Fruit fly (Drosophila melanogaster) whole organism, embryonic: ENCODE data around the gene Arc42.
A peak's percentile ranks its signal among the peaks of the same experiment; 100 is the strongest.

Experiments used
- Abd-B ChIP-seq: fragments of 200-800 bp; sonication (Bioruptor generic); optimal IDR thresholded peaks from 2 replicates; lab custom pipeline; 2018; ENCODE audit warnings: missing biosample characterization, mild to moderate bottlenecking, missing genetic modification characterization, moderate library complexity
- Awh ChIP-seq: fragments of 200-800 bp; sonication (Bioruptor generic); IDR thresholded peaks from 2 replicates; pipeline ENCODE4, ENCODE4 v1.3.6; 2022; ENCODE audit warnings: missing biosample characterization, missing genetic modification characterization
- CG1024 ChIP-seq: fragments of 200-800 bp; sonication (Bioruptor generic); IDR thresholded peaks from 2 replicates; pipeline ENCODE4 v1.3.6; 2022; ENCODE audit warnings: missing biosample characterization, missing genetic modification characterization
- CG11398 ChIP-seq: fragments of 200-800 bp; sonication (Bioruptor generic); optimal IDR thresholded peaks from 2 replicates; lab custom pipeline; 2016; ENCODE audit warnings: missing biosample characterization, missing genetic modification characterization
- CG11504 ChIP-seq: fragments of 200-800 bp; sonication (Bioruptor generic); optimal IDR thresholded peaks from 3 replicates; lab custom pipeline; 2019; ENCODE audit warnings: missing biosample characterization, mild to moderate bottlenecking, missing genetic modification characterization, moderate library complexity
- CG15479 ChIP-seq: fragments of 200-800 bp; sonication (Bioruptor generic); optimal IDR thresholded peaks from 3 replicates; lab custom pipeline; 2019; ENCODE audit warnings: missing biosample characterization, mild to moderate bottlenecking, missing genetic modification characterization, moderate library complexity
- CG17361 ChIP-seq: fragments of 200-800 bp; sonication (Bioruptor generic); IDR thresholded peaks from 3 replicates; pipeline ENCODE4 v1.3.6; 2022; ENCODE audit warnings: missing biosample characterization, missing genetic modification characterization
- CG18262 ChIP-seq: fragments of 200-800 bp; optimal IDR thresholded peaks from 3 replicates; lab custom pipeline; 2019; ENCODE audit warnings: missing biosample characterization, mild to moderate bottlenecking, missing genetic modification characterization, moderate library complexity
- CG2116 ChIP-seq: fragments of 200-800 bp; sonication (Bioruptor generic); optimal IDR thresholded peaks from 3 replicates; lab custom pipeline; 2018; ENCODE audit warnings: missing biosample characterization, mild to moderate bottlenecking, missing genetic modification characterization
- CG2129 ChIP-seq: fragments of 200-800 bp; sonication (Bioruptor generic); IDR thresholded peaks from 2 replicates; pipeline ENCODE4 v1.3.6; 2022; ENCODE audit warnings: missing biosample characterization, missing genetic modification characterization; ENCODE audit not compliant: partially characterized antibody
- CG4360 ChIP-seq: fragments of 200-800 bp; sonication (Bioruptor generic); IDR thresholded peaks from 2 replicates; pipeline ENCODE4 v1.3.6; 2022; ENCODE audit warnings: missing biosample characterization, missing genetic modification characterization
- CG4617 ChIP-seq: fragments of 200-800 bp; sonication (Bioruptor generic); optimal IDR thresholded peaks from 3 replicates; lab custom pipeline; 2016; ENCODE audit warnings: missing biosample characterization, missing genetic modification characterization, borderline replicate concordance
- CG7556 ChIP-seq: fragments of 200-800 bp; sonication (Bioruptor generic); optimal IDR thresholded peaks from 2 replicates; lab custom pipeline; 2017; ENCODE audit warnings: missing biosample characterization, mild to moderate bottlenecking, missing genetic modification characterization
- CG8924 ChIP-seq: fragments of 200-800 bp; optimal IDR thresholded peaks from 3 replicates; lab custom pipeline; 2019; ENCODE audit warnings: missing biosample characterization, mild to moderate bottlenecking, missing genetic modification characterization, moderate library complexity
- CG9817 ChIP-seq: fragments of 200-800 bp; sonication (Bioruptor generic); optimal IDR thresholded peaks from 2 replicates; lab custom pipeline; 2018; ENCODE audit warnings: missing biosample characterization, mild to moderate bottlenecking, missing genetic modification characterization, moderate library complexity
- Deaf1 ChIP-seq: fragments of 200-800 bp; optimal IDR thresholded peaks from 3 replicates; lab custom pipeline; 2019; ENCODE audit warnings: missing biosample characterization, mild to moderate bottlenecking, missing genetic modification characterization, moderate library complexity
- Dip2 ChIP-seq: fragments of 200-800 bp; sonication (Bioruptor generic); IDR thresholded peaks from 2 replicates; pipeline ENCODE4 v1.3.6; 2022; ENCODE audit warnings: missing biosample characterization, missing genetic modification characterization
- Dip3 ChIP-seq: fragments of 200-800 bp; sonication (Bioruptor generic); optimal IDR thresholded peaks from 3 replicates; lab custom pipeline; 2016; ENCODE audit warnings: missing biosample characterization, missing genetic modification characterization
- Hr39 ChIP-seq: fragments of >200 bp; optimal IDR thresholded peaks from 2 replicates; lab custom pipeline; 2017
- Ravus ChIP-seq: fragments of 200-800 bp; sonication (Bioruptor generic); IDR thresholded peaks from 2 replicates; pipeline ENCODE4 v1.3.6; 2022; ENCODE audit warnings: missing biosample characterization, missing genetic modification characterization
- Rfx ChIP-seq: fragments of 200-800 bp; sonication (Bioruptor generic); IDR thresholded peaks from 2 replicates; pipeline ENCODE4 v1.3.6; 2022; ENCODE audit warnings: missing biosample characterization, missing genetic modification characterization
- Six4 ChIP-seq: fragments of 200-800 bp; sonication (Bioruptor generic); optimal IDR thresholded peaks from 2 replicates; lab custom pipeline; 2016; ENCODE audit warnings: missing biosample characterization, missing genetic modification characterization
- Stat92E ChIP-seq, 3 experiments: fragments of >200 bp in 2 of 3; fragments of 200-800 bp in 1 of 3; sonication (Bioruptor generic) in 1 of 3; optimal IDR thresholded peaks; 2 replicates each; lab custom pipeline; 2017 to 2019; ENCODE audit warnings: missing biosample characterization in 3 of 3, missing genetic modification characterization in 3 of 3, mild to moderate bottlenecking in 1 of 3, moderate library complexity in 1 of 3
- Taf1 ChIP-seq: fragments of 200-800 bp; sonication (Bioruptor generic); IDR thresholded peaks from 2 replicates; pipeline ENCODE4 v1.3.6; 2022; ENCODE audit warnings: missing biosample characterization, missing genetic modification characterization
- Vsx1 ChIP-seq: fragments of 200-800 bp; sonication (Bioruptor generic); optimal IDR thresholded peaks from 2 replicates; lab custom pipeline; 2017; ENCODE audit warnings: missing biosample characterization, mild to moderate bottlenecking, missing genetic modification characterization, missing genetic modification reagents
- amos ChIP-seq: fragments of 200-800 bp; sonication (Bioruptor generic); IDR thresholded peaks from 2 replicates; pipeline ENCODE4 v1.3.6; 2022; ENCODE audit warnings: missing biosample characterization, missing genetic modification characterization; ENCODE audit not compliant: partially characterized antibody
- bsh ChIP-seq, 2 experiments: fragments of 200-800 bp; sonication (Bioruptor generic); optimal IDR thresholded peaks; 2 replicates each; lab custom pipeline; 2017 to 2018; ENCODE audit warnings: mild to moderate bottlenecking in 2 of 2, missing biosample characterization in 2 of 2, missing genetic modification characterization in 2 of 2, moderate library complexity in 1 of 2
- btn ChIP-seq: fragments of 200-800 bp; sonication (Bioruptor generic); optimal IDR thresholded peaks from 2 replicates; lab custom pipeline; 2016; ENCODE audit warnings: missing biosample characterization, missing genetic modification characterization
- cg ChIP-seq: fragments of 200-800 bp; sonication (Bioruptor generic); optimal IDR thresholded peaks from 3 replicates; lab custom pipeline; 2019; ENCODE audit warnings: missing biosample characterization, mild to moderate bottlenecking, missing genetic modification characterization, moderate library complexity
- chinmo ChIP-seq: fragments of 200-800 bp; sonication (Bioruptor generic); IDR thresholded peaks from 4 replicates; pipeline ENCODE4 v1.3.6; 2022; ENCODE audit warnings: missing biosample characterization, missing genetic modification characterization; ENCODE audit not compliant: partially characterized antibody
- cwo ChIP-seq: fragments of 200-800 bp; sonication (Bioruptor generic); optimal IDR thresholded peaks from 3 replicates; lab custom pipeline; 2017; ENCODE audit warnings: missing biosample characterization, missing genetic modification characterization, mild to moderate bottlenecking, moderate library complexity, missing genetic modification reagents
- emc ChIP-seq: fragments of 200-800 bp; sonication (Bioruptor generic); optimal IDR thresholded peaks from 2 replicates; lab custom pipeline; 2016; ENCODE audit warnings: missing biosample characterization, missing genetic modification characterization
- fd64A ChIP-seq: fragments of 200-800 bp; sonication (Bioruptor generic); optimal IDR thresholded peaks from 3 replicates; lab custom pipeline; 2018; ENCODE audit warnings: missing biosample characterization, mild to moderate bottlenecking, missing genetic modification characterization
- ftz-f1 ChIP-seq: fragments of 200-800 bp; sonication (Bioruptor generic); optimal IDR thresholded peaks from 2 replicates; lab custom pipeline; 2016; ENCODE audit warnings: missing biosample characterization, missing genetic modification characterization
- grau ChIP-seq: fragments of 200-800 bp; optimal IDR thresholded peaks from 3 replicates; lab custom pipeline; 2019; ENCODE audit warnings: missing biosample characterization, mild to moderate bottlenecking, missing genetic modification characterization, moderate library complexity
- hbn ChIP-seq: fragments of 200-800 bp; sonication (Bioruptor generic); IDR thresholded peaks from 2 replicates; pipeline ENCODE4 v1.3.6; 2022; ENCODE audit warnings: missing biosample characterization, missing genetic modification characterization; ENCODE audit not compliant: partially characterized antibody
- lmd ChIP-seq: fragments of 200-800 bp; sonication (Bioruptor generic); IDR thresholded peaks from 2 replicates; pipeline ENCODE4 v1.3.6; 2022; ENCODE audit warnings: missing biosample characterization, missing genetic modification characterization
- lov ChIP-seq, 2 experiments: fragments of 200-800 bp in 1 of 2; fragments of >200 bp in 1 of 2; sonication (Bioruptor generic) in 1 of 2; IDR thresholded peaks in 1 of 2; optimal IDR thresholded peaks in 1 of 2; 2 replicates in 1 of 2; 3 replicates in 1 of 2; pipeline versions ENCODE4 v1.3.6 to Lab custom; 2017 to 2022; ENCODE audit warnings: missing biosample characterization in 1 of 2, missing genetic modification characterization in 1 of 2
- org-1 ChIP-seq: fragments of 200-800 bp; sonication (Bioruptor generic); optimal IDR thresholded peaks from 2 replicates; lab custom pipeline; 2017; ENCODE audit warnings: missing biosample characterization, missing genetic modification characterization
- p53 ChIP-seq: fragments of 200-800 bp; sonication (Bioruptor generic); optimal IDR thresholded peaks from 2 replicates; lab custom pipeline; 2016; ENCODE audit warnings: missing biosample characterization, missing genetic modification characterization
- pfk ChIP-seq: fragments of 200-800 bp; sonication (Bioruptor generic); optimal IDR thresholded peaks from 2 replicates; lab custom pipeline; 2018; ENCODE audit warnings: missing biosample characterization, mild to moderate bottlenecking, missing genetic modification characterization, moderate library complexity
- pita ChIP-seq: fragments of 200-800 bp; sonication (Bioruptor generic); optimal IDR thresholded peaks from 2 replicates; lab custom pipeline; 2017; ENCODE audit warnings: missing biosample characterization, mild to moderate bottlenecking, missing genetic modification characterization
- rib ChIP-seq: fragments of 200-800 bp; sonication (Bioruptor generic); IDR thresholded peaks from 2 replicates; pipeline ENCODE4 v1.3.6; 2022; ENCODE audit warnings: missing biosample characterization, missing genetic modification characterization
- row ChIP-seq: fragments of 200-800 bp; sonication (Bioruptor generic); IDR thresholded peaks from 3 replicates; pipeline ENCODE4 v1.3.6; 2022; ENCODE audit warnings: missing biosample characterization, missing genetic modification characterization
- schlank ChIP-seq: fragments of 200-800 bp; sonication (Bioruptor generic); optimal IDR thresholded peaks from 2 replicates; lab custom pipeline; 2018; ENCODE audit warnings: missing biosample characterization, mild to moderate bottlenecking, missing genetic modification characterization
- sim ChIP-seq: fragments of 200-800 bp; sonication (Bioruptor generic); IDR thresholded peaks from 2 replicates; pipeline ENCODE4 v1.3.6; 2022; ENCODE audit warnings: missing biosample characterization, missing genetic modification characterization
- stc ChIP-seq: fragments of 200-800 bp; sonication (Bioruptor generic); IDR thresholded peaks from 2 replicates; pipeline ENCODE4 v1.3.6; 2022; ENCODE audit warnings: missing biosample characterization, missing genetic modification characterization
- tgo ChIP-seq: fragments of 200-800 bp; sonication (Bioruptor generic); IDR thresholded peaks from 3 replicates; pipeline ENCODE4 v1.3.6; 2022; ENCODE audit warnings: missing biosample characterization, missing genetic modification characterization
- wor ChIP-seq: fragments of 200-800 bp; sonication (Bioruptor generic); IDR thresholded peaks from 2 replicates; pipeline ENCODE4 v1.3.6; 2022; ENCODE audit warnings: missing biosample characterization, missing genetic modification characterization

Arc42 gene

DNA sequence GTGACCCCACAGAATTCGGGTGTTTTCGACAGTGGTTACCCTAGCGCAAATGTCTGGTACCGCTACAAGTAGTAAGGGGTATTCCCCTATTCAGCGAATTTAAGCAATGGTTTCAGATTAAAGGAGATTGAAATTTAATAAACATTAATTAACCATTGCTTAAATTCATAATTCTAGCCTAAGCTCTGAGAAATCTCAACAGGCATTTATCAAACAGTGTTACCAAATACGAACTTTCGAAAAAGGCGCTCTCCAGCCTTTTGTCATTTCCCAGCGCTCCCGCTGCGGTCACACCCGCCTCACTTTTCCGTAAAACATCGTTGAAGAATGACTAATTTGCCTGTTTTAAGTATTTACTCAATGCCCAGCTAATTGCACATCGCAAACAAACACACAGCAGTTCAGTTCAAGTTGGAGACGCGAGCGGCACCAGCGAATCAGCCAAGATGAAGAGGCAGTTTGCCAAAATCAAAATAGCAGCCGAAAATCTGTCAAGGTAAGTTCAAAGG is 27.4 kb downstream of the Arc42 start, which contains the start of the genes Surf6 and RhoGAP92B (continued):
- no peak for TF ChIP-seq pita (GFP tag; lab: Kevin White, UChicago)
- no peak for TF ChIP-seq rib (GFP tag; lab: Robert Waterston, UW)
- TF ChIP-seq cg, result peak; percentile 58
- peak; percentile 59; the same call in 1 of the 2 replicates for TF ChIP-seq Rfx (GFP tag; lab: Robert Waterston, UW)
- no peak for TF ChIP-seq Ravus
- TF ChIP-seq CG4617, result peak; percentile 79
- TF ChIP-seq tgo, result 0 out of 3 replicates have a peak, but pooled peaks have one; percentile 13
- no peak for TF ChIP-seq Awh
- TF ChIP-seq fd64A (GFP tag; lab: Kevin White, UChicago), result peak; percentile 23
- peak; percentile 58; the same call in 1 of the 2 replicates for TF ChIP-seq lmd (GFP tag; lab: Robert Waterston, UW)
- peak; percentile 4 for TF ChIP-seq schlank (tag; lab: Kevin White, UChicago)
- TF ChIP-seq Dip3 (GFP tag; lab: Kevin White, UChicago), result peak; percentile 64
- no peak for TF ChIP-seq btn (GFP tag; lab: Kevin White, UChicago)
- TF ChIP-seq CG11504 (tag; lab: Kevin White, UChicago), result peak; percentile 69
- TF ChIP-seq grau (tag; lab: Kevin White, UChicago), result peak; percentile 64
- TF ChIP-seq CG8924, result peak; percentile 70
- TF ChIP-seq CG9817 (tag; lab: Kevin White, UChicago), result peak; percentile 31
- 0 out of 2 replicates have a peak, but pooled peaks have one; percentile 8 for TF ChIP-seq sim (GFP tag; lab: Robert Waterston, UW)
- TF ChIP-seq CG1024 (GFP tag; lab: Robert Waterston, UW), result no peak
- peak; percentile 36 for TF ChIP-seq CG7556
- peak; percentile 55 for TF ChIP-seq p53 (GFP tag; lab: Kevin White, UChicago)
- no peak for TF ChIP-seq Hr39 (lab: Kevin White, UChicago)
- TF ChIP-seq CG2116, result peak; percentile 69
- TF ChIP-seq stc (GFP tag; lab: Robert Waterston, UW), result 0 out of 2 replicates have a peak, but pooled peaks have one; percentile 32
- peak; percentile 53 for TF ChIP-seq CG18262
- TF ChIP-seq emc (GFP tag; lab: Kevin White, UChicago), result no peak
- peak; percentile 41 for TF ChIP-seq Deaf1 (tag; lab: Kevin White, UChicago)
- no peak for TF ChIP-seq lov (optimal IDR thresholded peaks at IDR 0.05; lab: Kevin White, UChicago)
- no peak for TF ChIP-seq lov (GFP tag; IDR thresholded peaks at IDR 0.05; lab: Robert Waterston, UW)
- TF ChIP-seq cwo, result peak; percentile 95
- peak; percentile 32 for TF ChIP-seq CG11398 (GFP tag; lab: Kevin White, UChicago)
- TF ChIP-seq Six4 (GFP tag; lab: Kevin White, UChicago), result peak; percentile 24
- TF ChIP-seq CG2129 (GFP tag; lab: Robert Waterston, UW), result no peak
- peak; percentile 42; the same call in 1 of the 2 replicates for TF ChIP-seq Taf1
- peak; percentile 41; the same call in 1 of the 2 replicates for TF ChIP-seq amos (GFP tag; lab: Robert Waterston, UW)
- peak; percentile 39 for TF ChIP-seq org-1
- TF ChIP-seq chinmo (GFP tag; lab: Robert Waterston, UW), result 0 out of 4 replicates have a peak, but pooled peaks have one; percentile 43
- peak; percentile 51 for TF ChIP-seq ftz-f1
- TF ChIP-seq Dip2, result no peak
- TF ChIP-seq CG15479 (GFP tag; lab: Kevin White, UChicago), result no peak
- 0 out of 2 replicates have a peak, but pooled peaks have one; percentile 18 for TF ChIP-seq hbn (GFP tag; lab: Robert Waterston, UW)
- no peak for TF ChIP-seq Abd-B (GFP tag; lab: Kevin White, UChicago)
- peak in 1 of 3 experiments; percentile 71 for TF ChIP-seq Stat92E (GFP tag; optimal IDR thresholded peaks at IDR 0.05; lab: Kevin White, UChicago)
- TF ChIP-seq pfk (GFP tag; lab: Kevin White, UChicago), result peak; percentile 0
- TF ChIP-seq Vsx1 (GFP tag; lab: Kevin White, UChicago), result peak; percentile 70
- TF ChIP-seq row (GFP tag; lab: Robert Waterston, UW), result peak; percentile 71
- peak; percentile 4 to 56 for TF ChIP-seq bsh (GFP tag; optimal IDR thresholded peaks at IDR 0.05; lab: Kevin White, UChicago)
- TF ChIP-seq CG17361 (GFP tag; lab: Robert Waterston, UW), result peak; percentile 63; the same call in 2 of the 3 replicates
- TF ChIP-seq CG4360 (GFP tag; lab: Robert Waterston, UW), result 0 out of 2 replicates have a peak, but pooled peaks have one; percentile 8
- no peak for TF ChIP-seq wor (GFP tag; lab: Robert Waterston, UW)
